Worm (Caenorhabditis elegans): ENCODE data around the gene C37C3.12.
A peak's percentile ranks its signal among the peaks of the same experiment; 100 is the strongest.

Gene C37C3.12

ce11 chrV:7854603-7855002 lies 15.2 kb upstream of the C37C3.12 start, which contains the start of the genes C37C3.9 and C37C3.18:
Gene C37C3.9 (minus strand): TSS chrV:7854700.
Gene C37C3.18 (plus strand): TSS chrV:7854993.
- TF ChIP-seq W03F9.2 (tag; optimal IDR thresholded peaks at IDR 0.05) = peak; percentile 31
- TF ChIP-seq him-1 (tag; optimal IDR thresholded peaks at IDR 0.05) = no peak

- TF ChIP-seq W03F9.2 (tag; optimal IDR thresholded peaks at IDR 0.05) (peak; percentile 59), dao-5 (tag; optimal IDR thresholded peaks at IDR 0.05) (no peak), him-1 (tag; optimal IDR thresholded peaks at IDR 0.05) (no peak)
Measured at ce11 chrV:7853900-7854299, 14.5 kb upstream of the C37C3.12 start.

ce11 chrV:7852078-7852477 lies 12.7 kb upstream of the C37C3.12 start:
- TF ChIP-seq W03F9.2 (tag; optimal IDR thresholded peaks at IDR 0.05) = no peak

ce11 chrV:7848251-7848650 lies 8.9 kb upstream of the C37C3.12 start:
- TF ChIP-seq W03F9.2 (tag; optimal IDR thresholded peaks at IDR 0.05) = no peak
- TF ChIP-seq dao-5 (tag; optimal IDR thresholded peaks at IDR 0.05) = no peak
- no peak for TF ChIP-seq him-1 (tag; optimal IDR thresholded peaks at IDR 0.05)

- TF ChIP-seq W03F9.2 (tag; optimal IDR thresholded peaks at IDR 0.05) (no peak), him-1 (tag; optimal IDR thresholded peaks at IDR 0.05) (no peak), dao-5 (tag; optimal IDR thresholded peaks at IDR 0.05) (no peak)
Measured at ce11 chrV:7847687-7848086, 8.3 kb upstream of the C37C3.12 start.

- no peak for TF ChIP-seq W03F9.2 (tag; optimal IDR thresholded peaks at IDR 0.05)
- no peak for TF ChIP-seq him-1 (tag; optimal IDR thresholded peaks at IDR 0.05)
Measured at ce11 chrV:7847170-7847569, 7.8 kb upstream of the C37C3.12 start, which contains the start of gene memo-1. Gene memo-1 (minus strand): TSS chrV:7847171.

ce11 chrV:7842228-7842627 lies 2.8 kb upstream of the C37C3.12 start, which contains the start of gene grd-8:
Gene grd-8 (plus strand): TSS chrV:7842528.
- no peak for TF ChIP-seq him-1 (tag; optimal IDR thresholded peaks at IDR 0.05)
- TF ChIP-seq dao-5 (tag; optimal IDR thresholded peaks at IDR 0.05) = no peak
- no peak for TF ChIP-seq W03F9.2 (tag; optimal IDR thresholded peaks at IDR 0.05)

- TF ChIP-seq dao-5 (tag; optimal IDR thresholded peaks at IDR 0.05) (no peak), him-1 (tag; optimal IDR thresholded peaks at IDR 0.05) (no peak), W03F9.2 (tag; optimal IDR thresholded peaks at IDR 0.05) (no peak)
Measured at ce11 chrV:7837809-7838208, 1.6 kb downstream of the C37C3.12 start, which contains the start of gene ttr-33. Gene ttr-33 (minus strand): TSS chrV:7837909.

ce11 chrV:7836911-7837310 lies 2.5 kb downstream of the C37C3.12 start, which contains the start of gene txt-5:
Gene txt-5 (minus strand): TSS chrV:7837134.
- TF ChIP-seq W03F9.2 (tag; optimal IDR thresholded peaks at IDR 0.05) (no peak), him-1 (tag; optimal IDR thresholded peaks at IDR 0.05) (no peak), dao-5 (tag; optimal IDR thresholded peaks at IDR 0.05) (no peak)

ce11 chrV:7830952-7831351 lies 8.4 kb downstream of the C37C3.12 start:
- no peak for TF ChIP-seq W03F9.2 (tag; optimal IDR thresholded peaks at IDR 0.05)
- TF ChIP-seq him-1 (tag; optimal IDR thresholded peaks at IDR 0.05) = no peak
- TF ChIP-seq dao-5 (tag; optimal IDR thresholded peaks at IDR 0.05) = no peak

- TF ChIP-seq W03F9.2 (tag; optimal IDR thresholded peaks at IDR 0.05) (no peak), dao-5 (tag; optimal IDR thresholded peaks at IDR 0.05) (no peak), him-1 (tag; optimal IDR thresholded peaks at IDR 0.05) (no peak)
Measured at ce11 chrV:7826917-7827316, 12.5 kb downstream of the C37C3.12 start, which contains the start of gene mig-6. Gene mig-6 (plus strand): TSS chrV:7827217.

ce11 chrV:7826362-7826761 lies 13.0 kb downstream of the C37C3.12 start:
- TF ChIP-seq dao-5 (tag; optimal IDR thresholded peaks at IDR 0.05) (no peak), W03F9.2 (tag; optimal IDR thresholded peaks at IDR 0.05) (no peak), him-1 (tag; optimal IDR thresholded peaks at IDR 0.05) (no peak)

ce11 chrV:7825836-7826235 lies 13.5 kb downstream of the C37C3.12 start:
- TF ChIP-seq him-1 (tag; optimal IDR thresholded peaks at IDR 0.05) (no peak), W03F9.2 (tag; optimal IDR thresholded peaks at IDR 0.05) (no peak)

- TF ChIP-seq dao-5 (tag; optimal IDR thresholded peaks at IDR 0.05) = no peak
- TF ChIP-seq W03F9.2 (tag; optimal IDR thresholded peaks at IDR 0.05) = no peak
- TF ChIP-seq him-1 (tag; optimal IDR thresholded peaks at IDR 0.05) = no peak
Measured at ce11 chrV:7824138-7824537, 15.2 kb downstream of the C37C3.12 start.

- TF ChIP-seq dao-5 (tag; optimal IDR thresholded peaks at IDR 0.05) (no peak), W03F9.2 (tag; optimal IDR thresholded peaks at IDR 0.05) (no peak), him-1 (tag; optimal IDR thresholded peaks at IDR 0.05) (no peak)
Measured at ce11 chrV:7822655-7823054, 16.7 kb downstream of the C37C3.12 start.
